Fruit fly (Drosophila melanogaster) whole organism, embryonic: ENCODE measurements around the gene bbg.
A peak's percentile ranks its signal among the peaks of the same experiment; 100 is the strongest.

ENCODE experiments used
- CG10267 ChIP-seq: fragments of 200-800 bp; sonication (Bioruptor generic); optimal IDR thresholded peaks from 2 replicates; lab custom pipeline; 2018; ENCODE audit warnings: missing biosample characterization, mild to moderate bottlenecking, missing genetic modification characterization, moderate library complexity
- CG10431 ChIP-seq: fragments of 200-800 bp; sonication (Bioruptor generic); optimal IDR thresholded peaks from 3 replicates; lab custom pipeline; 2018; ENCODE audit warnings: missing biosample characterization, mild to moderate bottlenecking, missing genetic modification characterization
- CG10959 ChIP-seq: fragments of 200-800 bp; sonication (Bioruptor generic); IDR thresholded peaks from 2 replicates; pipeline ENCODE4 v1.3.6; 2022; ENCODE audit warnings: missing biosample characterization, missing genetic modification characterization
- CG10979 ChIP-seq: fragments of 200-800 bp; sonication (Bioruptor generic); optimal IDR thresholded peaks from 2 replicates; lab custom pipeline; 2018; ENCODE audit warnings: missing biosample characterization, mild to moderate bottlenecking, missing genetic modification characterization, moderate library complexity
- CG11398 ChIP-seq: fragments of 200-800 bp; sonication (Bioruptor generic); optimal IDR thresholded peaks from 2 replicates; lab custom pipeline; 2016; ENCODE audit warnings: missing biosample characterization, missing genetic modification characterization
- CG11456 ChIP-seq: fragments of 200-800 bp; sonication (Bioruptor generic); IDR thresholded peaks from 3 replicates; pipeline ENCODE4 v1.3.6; 2022; ENCODE audit warnings: missing biosample characterization, missing genetic modification characterization
- CG12236 ChIP-seq: fragments of 200-800 bp; sonication (Bioruptor generic); optimal IDR thresholded peaks from 2 replicates; lab custom pipeline; 2016; ENCODE audit warnings: missing biosample characterization, missing genetic modification characterization
- CG12744 ChIP-seq: fragments of 200-800 bp; sonication (Bioruptor generic); optimal IDR thresholded peaks from 2 replicates; lab custom pipeline; 2016; ENCODE audit warnings: missing biosample characterization, missing genetic modification characterization
- CG13296 ChIP-seq: fragments of 200-800 bp; sonication (Bioruptor generic); optimal IDR thresholded peaks from 3 replicates; lab custom pipeline; 2018; ENCODE audit warnings: missing biosample characterization, mild to moderate bottlenecking, missing genetic modification characterization
- CG13624 ChIP-seq: fragments of 200-800 bp; sonication (Bioruptor generic); optimal IDR thresholded peaks from 2 replicates; lab custom pipeline; 2016; ENCODE audit warnings: missing biosample characterization, missing genetic modification characterization
- CG14860 ChIP-seq: fragments of 200-800 bp; sonication (Bioruptor generic); IDR thresholded peaks from 3 replicates; pipeline ENCODE4 v1.3.6; 2022; ENCODE audit warnings: missing biosample characterization, missing genetic modification characterization; ENCODE audit not compliant: partially characterized antibody
- CG17361 ChIP-seq: fragments of 200-800 bp; sonication (Bioruptor generic); IDR thresholded peaks from 3 replicates; pipeline ENCODE4 v1.3.6; 2022; ENCODE audit warnings: missing biosample characterization, missing genetic modification characterization
- CG17385 ChIP-seq: fragments of 200-800 bp; sonication (Bioruptor generic); optimal IDR thresholded peaks from 3 replicates; lab custom pipeline; 2018; ENCODE audit warnings: missing biosample characterization, mild to moderate bottlenecking, missing genetic modification characterization
- CG17568 ChIP-seq: fragments of 200-800 bp; sonication (Bioruptor generic); optimal IDR thresholded peaks from 2 replicates; lab custom pipeline; 2018; ENCODE audit warnings: missing biosample characterization, mild to moderate bottlenecking, missing genetic modification characterization, moderate library complexity
- CG18476 ChIP-seq: fragments of 200-800 bp; sonication (Bioruptor generic); optimal IDR thresholded peaks from 2 replicates; lab custom pipeline; 2016; ENCODE audit warnings: missing biosample characterization, mild to moderate bottlenecking, missing genetic modification characterization
- CG18599 ChIP-seq: fragments of 200-800 bp; sonication (Bioruptor generic); optimal IDR thresholded peaks from 3 replicates; lab custom pipeline; 2017; ENCODE audit warnings: missing biosample characterization, missing genetic modification characterization, mild to moderate bottlenecking, moderate library complexity, missing genetic modification reagents
- CG32772 ChIP-seq: fragments of 200-800 bp; sonication (Bioruptor generic); IDR thresholded peaks from 2 replicates; pipeline ENCODE4 v1.3.6; 2022; ENCODE audit warnings: missing biosample characterization, missing genetic modification characterization
- CG6765 ChIP-seq: fragments of 200-800 bp; sonication (Bioruptor generic); optimal IDR thresholded peaks from 3 replicates; lab custom pipeline; 2017; ENCODE audit warnings: missing biosample characterization, mild to moderate bottlenecking, missing genetic modification characterization
- CG6813 ChIP-seq: fragments of 200-800 bp; sonication (Bioruptor generic); optimal IDR thresholded peaks from 2 replicates; lab custom pipeline; 2017; ENCODE audit warnings: missing biosample characterization, missing genetic modification characterization, mild to moderate bottlenecking, moderate library complexity, missing genetic modification reagents
- CG7271 ChIP-seq: fragments of 200-800 bp; sonication (Bioruptor generic); optimal IDR thresholded peaks from 2 replicates; lab custom pipeline; 2018; ENCODE audit warnings: missing biosample characterization, mild to moderate bottlenecking, missing genetic modification characterization, moderate library complexity
- CG7357 ChIP-seq: fragments of 200-800 bp; sonication (Bioruptor generic); IDR thresholded peaks from 3 replicates; pipeline ENCODE4 v1.3.6; 2022; ENCODE audit warnings: missing biosample characterization, missing genetic modification characterization
- CG8388 ChIP-seq: fragments of 200-800 bp; sonication (Bioruptor generic); optimal IDR thresholded peaks from 2 replicates; lab custom pipeline; 2019; ENCODE audit warnings: missing biosample characterization, mild to moderate bottlenecking, missing genetic modification characterization, moderate library complexity
- Dbx ChIP-seq: fragments of 200-800 bp; sonication (Bioruptor generic); IDR thresholded peaks from 3 replicates; pipeline ENCODE4 v1.3.6; 2022; ENCODE audit warnings: missing biosample characterization, missing genetic modification characterization
- Gug ChIP-seq: fragments of 200-800 bp; sonication (Bioruptor generic); IDR thresholded peaks from 4 replicates; pipeline ENCODE4 v1.3.6; 2022; ENCODE audit warnings: missing biosample characterization, missing genetic modification characterization
- HmgD ChIP-seq: fragments of 200-800 bp; sonication (Bioruptor generic); optimal IDR thresholded peaks from 3 replicates; lab custom pipeline; 2016; ENCODE audit warnings: missing biosample characterization, missing genetic modification characterization
- Hsf ChIP-seq: fragments of 200-800 bp; sonication (Bioruptor generic); optimal IDR thresholded peaks from 3 replicates; lab custom pipeline; 2016; ENCODE audit warnings: missing biosample characterization, missing genetic modification characterization
- Nf-YC ChIP-seq: fragments of 200-800 bp; optimal IDR thresholded peaks from 3 replicates; lab custom pipeline; 2019; ENCODE audit warnings: missing biosample characterization, mild to moderate bottlenecking, missing genetic modification characterization, moderate library complexity
- Oli ChIP-seq: fragments of 200-800 bp; sonication (Bioruptor generic); optimal IDR thresholded peaks from 2 replicates; lab custom pipeline; 2018; ENCODE audit warnings: missing biosample characterization, mild to moderate bottlenecking, missing genetic modification characterization, moderate library complexity
- Opbp ChIP-seq: fragments of 200-800 bp; sonication (Bioruptor generic); IDR thresholded peaks from 3 replicates; pipeline ENCODE4 v1.3.6; 2022; ENCODE audit warnings: missing biosample characterization, missing genetic modification characterization; ENCODE audit not compliant: partially characterized antibody
- PHDP ChIP-seq: fragments of 200-800 bp; sonication (Bioruptor generic); optimal IDR thresholded peaks from 3 replicates; lab custom pipeline; 2018; ENCODE audit warnings: missing biosample characterization, mild to moderate bottlenecking, missing genetic modification characterization, moderate library complexity
- Stat92E ChIP-seq, 3 experiments: fragments of >200 bp in 2 of 3; fragments of 200-800 bp in 1 of 3; sonication (Bioruptor generic) in 1 of 3; optimal IDR thresholded peaks; 2 replicates each; lab custom pipeline; 2017 to 2019; ENCODE audit warnings: missing biosample characterization in 3 of 3, missing genetic modification characterization in 3 of 3, mild to moderate bottlenecking in 1 of 3, moderate library complexity in 1 of 3
- Taf1 ChIP-seq: fragments of 200-800 bp; sonication (Bioruptor generic); IDR thresholded peaks from 2 replicates; pipeline ENCODE4 v1.3.6; 2022; ENCODE audit warnings: missing biosample characterization, missing genetic modification characterization
- abd-A ChIP-seq: fragments of 200-800 bp; sonication (Bioruptor generic); optimal IDR thresholded peaks from 3 replicates; lab custom pipeline; 2019; ENCODE audit warnings: missing biosample characterization, mild to moderate bottlenecking, missing genetic modification characterization, moderate library complexity
- ac ChIP-seq: fragments of 200-800 bp; sonication (Bioruptor generic); optimal IDR thresholded peaks from 3 replicates; lab custom pipeline; 2017; ENCODE audit warnings: missing biosample characterization, mild to moderate bottlenecking, missing genetic modification characterization
- al ChIP-seq: fragments of 200-800 bp; sonication (Bioruptor generic); IDR thresholded peaks from 2 replicates; pipeline ENCODE4 v1.3.6; 2022; ENCODE audit warnings: missing biosample characterization, missing genetic modification characterization
- amos ChIP-seq: fragments of 200-800 bp; sonication (Bioruptor generic); IDR thresholded peaks from 2 replicates; pipeline ENCODE4 v1.3.6; 2022; ENCODE audit warnings: missing biosample characterization, missing genetic modification characterization; ENCODE audit not compliant: partially characterized antibody
- bab2 ChIP-seq: fragments of 200-800 bp; sonication (Bioruptor generic); optimal IDR thresholded peaks from 2 replicates; lab custom pipeline; 2016; ENCODE audit warnings: missing biosample characterization, missing genetic modification characterization
- corto ChIP-seq: fragments of 200-800 bp; sonication (Bioruptor generic); optimal IDR thresholded peaks from 2 replicates; lab custom pipeline; 2016; ENCODE audit warnings: missing biosample characterization, mild to moderate bottlenecking, missing genetic modification characterization, moderate library complexity
- dmrt11E ChIP-seq: fragments of 200-800 bp; sonication (Bioruptor generic); optimal IDR thresholded peaks from 3 replicates; lab custom pipeline; 2018; ENCODE audit warnings: missing biosample characterization, mild to moderate bottlenecking, missing genetic modification characterization, moderate library complexity
- exex ChIP-seq: fragments of 200-800 bp; sonication (Bioruptor generic); optimal IDR thresholded peaks from 4 replicates; lab custom pipeline; 2018; ENCODE audit warnings: missing biosample characterization, mild to moderate bottlenecking, missing genetic modification characterization, moderate library complexity
- gem ChIP-seq: fragments of 200-800 bp; sonication (Bioruptor generic); optimal IDR thresholded peaks from 2 replicates; lab custom pipeline; 2019; ENCODE audit warnings: missing biosample characterization, mild to moderate bottlenecking, missing genetic modification characterization, moderate library complexity
- gt ChIP-seq: fragments of 200-800 bp; sonication (Bioruptor generic); IDR thresholded peaks from 2 replicates; pipeline ENCODE4 v1.3.6; 2022; ENCODE audit warnings: missing biosample characterization, missing genetic modification characterization
- nau ChIP-seq: fragments of 200-800 bp; sonication (Bioruptor generic); optimal IDR thresholded peaks from 3 replicates; lab custom pipeline; 2017; ENCODE audit warnings: missing biosample characterization, mild to moderate bottlenecking, missing genetic modification characterization, missing genetic modification reagents
- nom ChIP-seq: fragments of 200-800 bp; sonication (Bioruptor generic); optimal IDR thresholded peaks from 2 replicates; lab custom pipeline; 2017; ENCODE audit warnings: missing biosample characterization, missing genetic modification characterization, mild to moderate bottlenecking, moderate library complexity, missing genetic modification reagents
- onecut ChIP-seq: fragments of 200-800 bp; sonication (Bioruptor generic); IDR thresholded peaks from 2 replicates; pipeline ENCODE4 v1.3.6; 2022; ENCODE audit warnings: missing biosample characterization, missing genetic modification characterization
- pita ChIP-seq: fragments of 200-800 bp; sonication (Bioruptor generic); optimal IDR thresholded peaks from 2 replicates; lab custom pipeline; 2017; ENCODE audit warnings: missing biosample characterization, mild to moderate bottlenecking, missing genetic modification characterization
- slbo ChIP-seq: fragments of 200-800 bp; sonication (Bioruptor generic); IDR thresholded peaks from 2 replicates; pipeline ENCODE4 v1.3.6; 2022; ENCODE audit warnings: missing biosample characterization, missing genetic modification characterization
- vfl ChIP-seq: fragments of 200-800 bp; sonication (Bioruptor generic); optimal IDR thresholded peaks from 2 replicates; lab custom pipeline; 2016; ENCODE audit warnings: missing biosample characterization, missing genetic modification characterization
- wek ChIP-seq: fragments of 200-800 bp; sonication (Bioruptor generic); optimal IDR thresholded peaks from 3 replicates; lab custom pipeline; 2018; ENCODE audit warnings: missing biosample characterization, mild to moderate bottlenecking, missing genetic modification characterization, moderate library complexity

Gene bbg

DNA sequence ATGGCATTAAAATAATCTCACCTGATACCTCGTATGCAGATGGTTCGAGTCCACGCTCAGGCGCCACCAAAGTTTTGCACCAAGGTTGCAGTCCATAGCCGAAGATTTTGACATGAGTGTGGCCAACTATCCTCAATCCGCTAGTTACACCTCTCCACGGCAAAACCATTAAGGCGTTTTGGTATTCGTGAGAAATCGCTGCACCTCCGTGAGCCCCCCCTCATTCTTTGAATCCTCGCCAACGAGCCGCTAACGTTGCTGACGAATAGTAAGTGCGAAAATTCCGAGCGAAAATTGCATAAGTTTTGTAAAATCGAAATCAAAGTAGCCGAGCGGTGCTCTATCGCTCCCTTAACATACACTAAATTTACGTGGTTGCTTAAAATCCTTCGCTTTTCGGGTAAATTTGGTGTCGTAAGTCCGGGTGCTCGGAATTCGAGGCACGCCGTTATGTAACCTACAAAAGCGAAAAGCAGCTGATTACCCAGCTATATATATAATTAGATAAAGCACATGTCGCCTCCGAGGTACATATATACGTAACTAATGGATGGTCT lies 1.4 kb upstream of the bbg start, which contains the start of gene Mpcp2 (continued):
- TF ChIP-seq amos (GFP tag; lab: Robert Waterston, UW) (peak; percentile 73), ac (GFP tag; lab: Kevin White, UChicago) (no peak), abd-A (tag; lab: Kevin White, UChicago) (no peak), wek (peak; percentile 59), CG10959 (GFP tag; lab: Robert Waterston, UW) (no peak), CG13296 (GFP tag; lab: Kevin White, UChicago) (peak; percentile 23), Gug (GFP tag; lab: Robert Waterston, UW) (peak; percentile 18; the same call in 1 of the 4 replicates), CG10431 (GFP tag; lab: Kevin White, UChicago) (no peak), CG7271 (tag; lab: Kevin White, UChicago) (no peak), onecut (GFP tag; lab: Robert Waterston, UW) (0 out of 2 replicates have a peak, but pooled peaks have one; percentile 4), nau (GFP tag; lab: Kevin White, UChicago) (peak; percentile 50), Stat92E (GFP tag; optimal IDR thresholded peaks at IDR 0.05; lab: Kevin White, UChicago) (peak in 1 of 3 experiments; percentile 78), CG11398 (GFP tag; lab: Kevin White, UChicago) (no peak), CG11456 (no peak), pita (GFP tag; lab: Kevin White, UChicago) (peak; percentile 99), CG6765 (GFP tag; lab: Kevin White, UChicago) (peak; percentile 38), CG32772 (GFP tag; lab: Robert Waterston, UW) (no peak), al (GFP tag; lab: Robert Waterston, UW) (no peak), Nf-YC (tag; lab: Kevin White, UChicago) (peak; percentile 36), CG17361 (GFP tag; lab: Robert Waterston, UW) (peak; percentile 42; the same call in 2 of the 3 replicates), CG10979 (tag; lab: Kevin White, UChicago) (peak; percentile 11), CG18599 (GFP tag; lab: Kevin White, UChicago) (peak; percentile 37), CG10267 (tag; lab: Kevin White, UChicago) (peak; percentile 59), CG17568 (GFP tag; lab: Kevin White, UChicago) (no peak), HmgD (GFP tag; lab: Kevin White, UChicago) (peak; percentile 57), CG17385 (GFP tag; lab: Kevin White, UChicago) (peak; percentile 28), gem (tag; lab: Kevin White, UChicago) (peak; percentile 14), corto (GFP tag; lab: Kevin White, UChicago) (no peak), dmrt11E (no peak), CG6813 (GFP tag; lab: Kevin White, UChicago) (no peak), bab2 (GFP tag; lab: Kevin White, UChicago) (peak; percentile 8), CG12236 (GFP tag; lab: Kevin White, UChicago) (no peak), Dbx (peak; percentile 54; the same call in 1 of the 3 replicates), exex (tag; lab: Kevin White, UChicago) (peak; percentile 57), PHDP (tag; lab: Kevin White, UChicago) (peak; percentile 48), CG12744 (no peak), vfl (GFP tag; lab: Kevin White, UChicago) (peak; percentile 2), nom (GFP tag; lab: Kevin White, UChicago) (peak; percentile 55), CG14860 (no peak), CG7357 (GFP tag; lab: Robert Waterston, UW) (no peak), gt (GFP tag; lab: Robert Waterston, UW) (no peak), CG8388 (GFP tag; lab: Kevin White, UChicago) (peak; percentile 8), Taf1 (GFP tag; lab: Robert Waterston, UW) (no peak), Hsf (GFP tag; lab: Kevin White, UChicago) (no peak), CG18476 (GFP tag; lab: Kevin White, UChicago) (no peak), Oli (tag; lab: Kevin White, UChicago) (no peak), CG13624 (GFP tag; lab: Kevin White, UChicago) (peak; percentile 28), Opbp (GFP tag; lab: Robert Waterston, UW) (peak; percentile 74), slbo (GFP tag; lab: Robert Waterston, UW) (peak; percentile 49; the same call in 1 of the 2 replicates)
